Fruit fly (Drosophila melanogaster): ENCODE data around the gene CG14968.

Gene CG14968

DNA sequence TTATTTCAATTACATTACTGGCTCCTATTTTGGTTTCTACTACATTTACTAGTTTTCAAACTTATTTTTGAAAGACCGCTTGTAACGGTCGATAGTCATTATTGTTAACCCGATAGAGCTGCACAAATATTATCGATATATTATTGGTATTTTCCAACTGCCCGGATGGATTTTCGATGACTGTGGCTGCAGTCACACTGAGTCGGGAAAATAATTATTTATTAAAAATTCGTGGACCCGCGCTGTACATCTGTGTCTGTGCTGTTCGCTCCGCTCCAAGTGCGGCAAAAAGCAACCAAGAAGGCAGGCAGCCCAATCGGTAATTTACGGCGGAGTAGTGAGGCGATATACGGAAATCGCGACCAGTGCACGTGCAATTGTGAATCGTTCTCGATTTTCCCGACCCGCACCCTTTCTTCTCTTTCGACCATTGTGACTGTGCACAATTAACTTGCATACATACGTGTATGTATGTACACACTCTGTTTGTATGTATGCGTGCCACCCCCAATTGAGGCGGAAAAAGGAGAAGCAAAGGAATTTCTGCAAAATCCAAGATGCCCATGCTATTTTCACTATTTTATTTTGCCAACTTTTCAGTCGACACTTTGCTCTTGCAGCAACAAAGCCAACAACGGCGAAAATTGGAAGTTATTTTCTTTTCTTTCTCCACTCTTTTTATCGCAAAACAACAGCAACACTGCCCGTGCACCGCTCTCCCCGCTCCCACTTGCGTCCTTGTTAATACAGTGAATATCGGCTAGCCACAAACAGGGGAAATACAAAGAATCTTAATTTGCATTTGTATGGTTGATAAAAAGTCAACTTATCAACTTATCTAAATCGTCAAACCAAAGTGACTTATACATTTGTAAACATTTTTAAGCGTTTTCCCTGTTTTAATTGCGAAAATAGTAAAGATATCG is 885 bp upstream of the CG14968 start, which contains the start of gene ZnT63C (continued):
- no peak for TF ChIP-seq CG10565 (GFP tag; optimal IDR thresholded peaks at IDR 0.05)
- TF ChIP-seq slbo (GFP tag; IDR thresholded peaks at IDR 0.05) = no peak
- TF ChIP-seq row (GFP tag; IDR thresholded peaks at IDR 0.05) = peak; percentile 33; the same call in 2 of the 3 replicates
- TF ChIP-seq CG7357 (GFP tag; IDR thresholded peaks at IDR 0.05) = no peak
- TF ChIP-seq CG13424 (tag; optimal IDR thresholded peaks at IDR 0.05) = no peak
- TF ChIP-seq YL-1 (GFP tag; optimal IDR thresholded peaks at IDR 0.05) = peak; percentile 72
- no peak for TF ChIP-seq unpg (GFP tag; optimal IDR thresholded peaks at IDR 0.05)
- TF ChIP-seq HLHmδ (GFP tag; optimal IDR thresholded peaks at IDR 0.05) = no peak
- peak; percentile 8 for TF ChIP-seq Meics (GFP tag; optimal IDR thresholded peaks at IDR 0.05)
- no peak for TF ChIP-seq CG18619 (GFP tag; optimal IDR thresholded peaks at IDR 0.05)
- no peak for TF ChIP-seq scrt (GFP tag; optimal IDR thresholded peaks at IDR 0.05)
- no peak for TF ChIP-seq Hey (tag; optimal IDR thresholded peaks at IDR 0.05)
- TF ChIP-seq CG16815 (GFP tag; optimal IDR thresholded peaks at IDR 0.05) = no peak
- TF ChIP-seq CG14710 (tag; optimal IDR thresholded peaks at IDR 0.05) = no peak
- TF ChIP-seq en (GFP tag; optimal IDR thresholded peaks at IDR 0.05) = no peak
- no peak for TF ChIP-seq ranshi (GFP tag; IDR thresholded peaks at IDR 0.05)
- TF ChIP-seq tup (GFP tag; optimal IDR thresholded peaks at IDR 0.05) = no peak
- no peak for TF ChIP-seq CG6813 (GFP tag; optimal IDR thresholded peaks at IDR 0.05)
- TF ChIP-seq Sox100B (GFP tag; optimal IDR thresholded peaks at IDR 0.05) = no peak
- TF ChIP-seq ham (GFP tag; IDR thresholded peaks at IDR 0.05) = no peak
- TF ChIP-seq sens (GFP tag) = peak; percentile 69
- no peak for TF ChIP-seq CG9932 (GFP tag; IDR thresholded peaks at IDR 0.05)
- TF ChIP-seq zen2 (GFP tag; IDR thresholded peaks at IDR 0.05; ENCODE audit: partially characterized antibody) = peak; percentile 82
- TF ChIP-seq bsh (GFP tag; optimal IDR thresholded peaks at IDR 0.05) = no peak
- no peak for TF ChIP-seq Hr3 (GFP tag; optimal IDR thresholded peaks at IDR 0.05)
- TF ChIP-seq CG1529 (GFP tag; optimal IDR thresholded peaks at IDR 0.05) = no peak
- no peak for TF ChIP-seq CG12391 (tag; optimal IDR thresholded peaks at IDR 0.05)
- no peak for TF ChIP-seq org-1 (GFP tag; optimal IDR thresholded peaks at IDR 0.05)
- TF ChIP-seq CG3281 (GFP tag; optimal IDR thresholded peaks at IDR 0.05) = no peak
- no peak for TF ChIP-seq ssp (GFP tag; IDR thresholded peaks at IDR 0.05)
- TF ChIP-seq CG12659 (GFP tag; optimal IDR thresholded peaks at IDR 0.05) = peak; percentile 67
- no peak for TF ChIP-seq jing (GFP tag; optimal IDR thresholded peaks at IDR 0.05)
- peak; percentile 99 for TF ChIP-seq nerfin-1 (tag; optimal IDR thresholded peaks at IDR 0.05)
- peak; percentile 83 for TF ChIP-seq CG16813 (GFP tag; IDR thresholded peaks at IDR 0.05; ENCODE audit: partially characterized antibody)
- no peak for TF ChIP-seq CG6175 (GFP tag; IDR thresholded peaks at IDR 0.05)
- no peak for TF ChIP-seq gcm2 (GFP tag; optimal IDR thresholded peaks at IDR 0.05)
- no peak for TF ChIP-seq B-H1 (GFP tag; IDR thresholded peaks at IDR 0.05)
- TF ChIP-seq CG7556 (GFP tag; optimal IDR thresholded peaks at IDR 0.05) = no peak
- TF ChIP-seq CG11456 (GFP tag; IDR thresholded peaks at IDR 0.05) = no peak
- no peak for TF ChIP-seq CG17802 (tag; optimal IDR thresholded peaks at IDR 0.05)
- TF ChIP-seq bcd (GFP tag; optimal IDR thresholded peaks at IDR 0.05) = no peak
- no peak for TF ChIP-seq NC2α (GFP tag; optimal IDR thresholded peaks at IDR 0.05)
- peak; percentile 62 for TF ChIP-seq sna (GFP tag; IDR thresholded peaks at IDR 0.05; ENCODE audit: partially characterized antibody)
- TF ChIP-seq trem (tag; optimal IDR thresholded peaks at IDR 0.05) = peak; percentile 49
- TF ChIP-seq CG6254 (GFP tag; optimal IDR thresholded peaks at IDR 0.05) = no peak
- no peak for TF ChIP-seq gem (tag; optimal IDR thresholded peaks at IDR 0.05)
- TF ChIP-seq CG17385 (GFP tag; optimal IDR thresholded peaks at IDR 0.05) = no peak
- TF ChIP-seq kah (GFP tag; optimal IDR thresholded peaks at IDR 0.05) = no peak
- no peak for TF ChIP-seq bab2 (GFP tag; optimal IDR thresholded peaks at IDR 0.05)

Data from whole organism, embryonic.